Worm (Caenorhabditis elegans): ENCODE measurements around the gene C07E3.9.

C07E3.9 gene

DNA sequence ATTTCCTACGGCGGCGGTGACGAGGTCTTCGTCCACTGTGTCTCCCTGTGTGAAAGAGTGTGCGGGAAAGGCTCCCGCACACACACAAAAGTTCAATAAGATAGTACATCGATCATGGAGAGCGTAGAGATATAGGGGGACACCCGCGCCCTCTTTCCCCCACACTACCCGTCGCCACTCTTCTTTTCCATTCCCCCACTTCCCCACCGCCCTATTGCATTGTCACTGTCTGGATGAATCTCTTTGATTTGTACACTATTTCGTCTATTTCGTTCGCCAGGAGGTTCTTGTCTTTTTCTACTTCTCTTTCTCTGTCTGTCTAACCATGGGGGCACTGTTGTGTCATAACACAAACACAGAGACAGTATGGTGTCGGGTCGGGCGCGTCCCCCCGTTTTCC, 31.7 kb downstream of the C07E3.9 start (continued):
- no peak for TF ChIP-seq rec-8 (tag; optimal IDR thresholded peaks at IDR 0.05)
- TF ChIP-seq hmg-20 (GFP tag; IDR thresholded peaks at IDR 0.05): no peak
- no peak for TF ChIP-seq ccch-3 (GFP tag; optimal IDR thresholded peaks at IDR 0.05)
- TF ChIP-seq ztf-26 (tag; optimal IDR thresholded peaks at IDR 0.05): peak; percentile 1
- peak; percentile 51; the same call in 1 of the 2 replicates for TF ChIP-seq mcd-1 (GFP tag; IDR thresholded peaks at IDR 0.05)
- TF ChIP-seq aptf-3 (GFP tag; IDR thresholded peaks at IDR 0.05): no peak
- no peak for TF ChIP-seq B0019.2 (GFP tag; conservative IDR thresholded peaks at IDR 0.05)
- peak; percentile 6 for TF ChIP-seq tbp1 (GFP tag; optimal IDR thresholded peaks at IDR 0.05)
- TF ChIP-seq sdz-38 (tag; optimal IDR thresholded peaks at IDR 0.05): no peak
- no peak for TF ChIP-seq Y53F4B.3 (GFP tag; IDR thresholded peaks at IDR 0.05)
- TF ChIP-seq aptf-2 (GFP tag; conservative IDR thresholded peaks at IDR 0.05): no peak
- no peak for TF ChIP-seq dpff-1 (tag; optimal IDR thresholded peaks at IDR 0.05)
- TF ChIP-seq ztf-22 (GFP tag; optimal IDR thresholded peaks at IDR 0.05): no peak
- peak; percentile 73 for TF ChIP-seq dox-1 (GFP tag; IDR thresholded peaks at IDR 0.05)
- TF ChIP-seq sptf-2 (GFP tag; optimal IDR thresholded peaks at IDR 0.05): no peak
- TF ChIP-seq dpl-1 (GFP tag; optimal IDR thresholded peaks at IDR 0.05): no peak
- TF ChIP-seq lin-40 (tag; optimal IDR thresholded peaks at IDR 0.05): peak; percentile 30
- no peak for TF ChIP-seq ekl-4 (GFP tag; IDR thresholded peaks at IDR 0.05)
- TF ChIP-seq ceh-79 (tag; optimal IDR thresholded peaks at IDR 0.05): no peak
- TF ChIP-seq madf-10 (tag; optimal IDR thresholded peaks at IDR 0.05): no peak
- peak; percentile 11 for TF ChIP-seq ZK185.1 (tag; optimal IDR thresholded peaks at IDR 0.05; ENCODE audit: poor library complexity, severe bottlenecking)
- no peak for TF ChIP-seq ztf-25 (GFP tag; IDR thresholded peaks at IDR 0.05)
- TF ChIP-seq let-607 (tag; optimal IDR thresholded peaks at IDR 0.05): no peak
- TF ChIP-seq lag-1 (GFP tag; IDR thresholded peaks at IDR 0.05): no peak
- TF ChIP-seq somi-1 (GFP tag; optimal IDR thresholded peaks at IDR 0.05): no peak
- TF ChIP-seq fkh-3 (tag; optimal IDR thresholded peaks at IDR 0.05): no peak
- no peak for TF ChIP-seq him-1 (tag; optimal IDR thresholded peaks at IDR 0.05)
- TF ChIP-seq lin-54 (GFP tag; optimal IDR thresholded peaks at IDR 0.05): peak; percentile 20
- TF ChIP-seq rpc-1 (optimal IDR thresholded peaks at IDR 0.05): no peak
- no peak for TF ChIP-seq rpc-1 (tag; optimal IDR thresholded peaks at IDR 0.05)
- peak; percentile 64; the same call in 1 of the 2 replicates for TF ChIP-seq Y56A3A.18 (GFP tag; IDR thresholded peaks at IDR 0.05)
- TF ChIP-seq C06A6.2 (GFP tag; conservative IDR thresholded peaks at IDR 0.05): no peak
- TF ChIP-seq cebp-2 (GFP tag; IDR thresholded peaks at IDR 0.05): no peak
- TF ChIP-seq pbrm-1 (GFP tag; IDR thresholded peaks at IDR 0.05): 0 out of 2 replicates have a peak, but pooled peaks have one; percentile 11
- TF ChIP-seq athp-1 (tag; optimal IDR thresholded peaks at IDR 0.05): no peak
- 0 out of 2 replicates have a peak, but pooled peaks have one; percentile 45 for TF ChIP-seq let-526 (GFP tag; IDR thresholded peaks at IDR 0.05)
- TF ChIP-seq madf-8 (GFP tag; conservative IDR thresholded peaks at IDR 0.05): no peak
- peak; percentile 31; the same call in 1 of the 2 replicates for TF ChIP-seq cebp-1 (GFP tag; IDR thresholded peaks at IDR 0.05)
- peak; percentile 67 for TF ChIP-seq cebp-1 (tag; optimal IDR thresholded peaks at IDR 0.05)
- TF ChIP-seq nfyb-1 (GFP tag; IDR thresholded peaks at IDR 0.05): no peak
- 0 out of 2 replicates have a peak, but pooled peaks have one; percentile 39 for TF ChIP-seq hsf-1 (GFP tag; IDR thresholded peaks at IDR 0.05)
- no peak for TF ChIP-seq hlh-12 (tag; optimal IDR thresholded peaks at IDR 0.05)
- no peak for TF ChIP-seq D2030.7 (GFP tag; IDR thresholded peaks at IDR 0.05)
- TF ChIP-seq nfya-2 (GFP tag; IDR thresholded peaks at IDR 0.05): no peak
- TF ChIP-seq ceh-100 (GFP tag; IDR thresholded peaks at IDR 0.05): no peak
- TF ChIP-seq egl-18 (GFP tag; IDR thresholded peaks at IDR 0.05): no peak
- no peak for TF ChIP-seq repo-1 (tag; optimal IDR thresholded peaks at IDR 0.05)
- TF ChIP-seq F33H1.4 (GFP tag; IDR thresholded peaks at IDR 0.05): no peak
- TF ChIP-seq atf-7 (tag; optimal IDR thresholded peaks at IDR 0.05): no peak
- no peak for TF ChIP-seq lsy-27 (tag; optimal IDR thresholded peaks at IDR 0.05; ENCODE audit: borderline replicate concordance, insufficient read depth)
